Worm (Caenorhabditis elegans): ENCODE results near the gene C09B7.2.

DNA sequence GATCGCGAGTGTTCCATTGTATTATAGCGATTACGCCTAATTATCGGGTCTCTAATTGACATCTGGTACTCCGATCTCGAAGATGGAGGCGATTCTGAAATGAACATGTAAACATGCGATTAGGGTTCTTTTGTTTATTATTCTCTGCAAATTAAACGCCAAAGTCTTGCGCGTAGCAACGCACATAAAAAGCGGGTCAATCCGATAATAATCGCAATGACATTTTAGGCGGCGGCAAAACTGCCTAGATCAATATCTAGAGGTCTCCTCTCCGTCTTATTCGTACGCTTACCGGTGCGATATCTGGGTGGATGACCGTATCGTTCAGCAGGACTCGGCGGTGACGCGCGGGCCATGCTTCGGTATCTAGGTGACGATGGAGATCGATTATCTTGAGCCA is 45.1 kb downstream of the C09B7.2 start:
- TF ChIP-seq unc-62 (GFP tag; optimal IDR thresholded peaks at IDR 0.05) (no peak), let-526 (GFP tag; IDR thresholded peaks at IDR 0.05) (no peak), repo-1 (tag; optimal IDR thresholded peaks at IDR 0.05) (no peak), sdz-38 (tag; optimal IDR thresholded peaks at IDR 0.05) (no peak), nhr-179 (tag; optimal IDR thresholded peaks at IDR 0.05) (no peak), Y79H2A.3 (GFP tag; conservative IDR thresholded peaks at IDR 0.05) (no peak), egl-18 (GFP tag; IDR thresholded peaks at IDR 0.05) (no peak), dpl-1 (GFP tag; optimal IDR thresholded peaks at IDR 0.05) (no peak), attf-6 (GFP tag; IDR thresholded peaks at IDR 0.05) (no peak), tbx-9 (tag; optimal IDR thresholded peaks at IDR 0.05; ENCODE audit: borderline replicate concordance) (no peak), rcor-1 (GFP tag; IDR thresholded peaks at IDR 0.05) (no peak), chd-7 (tag; optimal IDR thresholded peaks at IDR 0.05) (no peak), madf-10 (tag; optimal IDR thresholded peaks at IDR 0.05) (no peak), nfya-1 (tag; optimal IDR thresholded peaks at IDR 0.05; ENCODE audit: borderline replicate concordance, insufficient read depth) (no peak)

Data from whole organism, young adult.